Worm (Caenorhabditis elegans) whole organism, L4 larva: ENCODE measurements around the gene gtf-2H5.

Experiments
- F37D6.2 ChIP-seq: sonication (generic microtip); optimal IDR thresholded peaks from 2 replicates; lab custom pipeline; 2016; ENCODE audit warnings: mild to moderate bottlenecking, missing genetic modification characterization, missing compliant biosample characterization
- F49E8.2 ChIP-seq: sonication (generic microtip); optimal IDR thresholded peaks from 2 replicates; lab custom pipeline; 2016; ENCODE audit warnings: missing compliant biosample characterization, mild to moderate bottlenecking, missing genetic modification characterization, borderline replicate concordance
- R02D3.7 ChIP-seq: fragments of 150-350 bp; sonication (generic microtip); optimal IDR thresholded peaks from 3 replicates; lab custom pipeline; 2014; ENCODE audit warnings: missing biosample characterization, missing genetic modification characterization
- Y48G9A.11 ChIP-seq: fragments of 200-800 bp; sonication (Bioruptor generic); IDR thresholded peaks from 2 replicates; pipeline ENCODE4 v1.3.6; 2022; ENCODE audit warnings: missing genetic modification reagents, missing genetic modification characterization, missing compliant biosample characterization
- Y5F2A.4 ChIP-seq: fragments of 200-800 bp; sonication (Bioruptor generic); optimal IDR thresholded peaks from 2 replicates; lab custom pipeline; 2018; ENCODE audit warnings: mild to moderate bottlenecking, missing genetic modification characterization, missing compliant biosample characterization
- ZK337.2 ChIP-seq: fragments of 200-800 bp; sonication (Bioruptor generic); IDR thresholded peaks from 2 replicates; pipeline ENCODE4 v1.3.6; 2022; ENCODE audit warnings: missing genetic modification reagents, missing genetic modification characterization, missing compliant biosample characterization
- ZK546.5 ChIP-seq, 2 experiments: sonication (generic microtip); optimal IDR thresholded peaks; 2 replicates each; lab custom pipeline; 2017; ENCODE audit warnings: missing biosample characterization in 2 of 2, missing genetic modification characterization in 2 of 2
- aha-1 ChIP-seq: fragments of 150-350 bp; peaks from one replicate; lab custom pipeline; 2014; ENCODE audit warnings: missing biosample characterization, missing genetic modification characterization
- arid-1 ChIP-seq: fragments of 200-800 bp; sonication (Bioruptor generic); conservative IDR thresholded peaks from 2 replicates; pipeline ENCODE4 v1.3.6; 2022; ENCODE audit warnings: missing genetic modification reagents, missing genetic modification characterization, missing compliant biosample characterization
- attf-4 ChIP-seq: sonication (generic microtip); optimal IDR thresholded peaks from 3 replicates; lab custom pipeline; 2017; ENCODE audit warnings: missing biosample characterization, missing genetic modification characterization
- ceh-20 ChIP-seq: fragments of 200-800 bp; sonication (Bioruptor generic); IDR thresholded peaks from 2 replicates; pipeline ENCODE4 v1.3.6; 2022; ENCODE audit warnings: missing genetic modification reagents, missing genetic modification characterization, missing compliant biosample characterization
- ceh-32 ChIP-seq: sonication (generic microtip); optimal IDR thresholded peaks from 2 replicates; lab custom pipeline; 2016; ENCODE audit warnings: mild to moderate bottlenecking, missing genetic modification characterization, missing compliant biosample characterization; ENCODE audit not compliant: poor library complexity
- ceh-82 ChIP-seq: sonication (generic microtip); optimal IDR thresholded peaks from 2 replicates; lab custom pipeline; 2017; ENCODE audit warnings: missing biosample characterization, missing genetic modification characterization
- ctbp-1 ChIP-seq: fragments of 200-800 bp; sonication (Bioruptor generic); IDR thresholded peaks from 2 replicates; pipeline ENCODE4 v1.3.6; 2022; ENCODE audit warnings: missing genetic modification reagents, missing genetic modification characterization, missing compliant biosample characterization
- daf-12 ChIP-seq: fragments of 150-350 bp; optimal IDR thresholded peaks from 2 replicates; lab custom pipeline; 2014; ENCODE audit warnings: missing biosample characterization, missing genetic modification reagents, missing genetic modification characterization
- dmd-6 ChIP-seq: fragments of 200-800 bp; sonication (Bioruptor generic); IDR thresholded peaks from 2 replicates; pipeline ENCODE4 v1.3.6; 2022; ENCODE audit warnings: missing genetic modification reagents, missing genetic modification characterization, missing compliant biosample characterization
- dmd-8 ChIP-seq: fragments of 200-800 bp; sonication (Bioruptor generic); IDR thresholded peaks from 2 replicates; pipeline ENCODE4 v1.3.6; 2022; ENCODE audit warnings: missing genetic modification characterization, missing compliant biosample characterization
- dmd-9 ChIP-seq: fragments of 200-800 bp; sonication (Bioruptor generic); IDR thresholded peaks from 2 replicates; pipeline ENCODE4 v1.3.6; 2022; ENCODE audit warnings: missing genetic modification reagents, missing genetic modification characterization, missing compliant biosample characterization
- dpl-1 ChIP-seq: fragments of 150-350 bp; optimal IDR thresholded peaks from 2 replicates; lab custom pipeline; 2014; ENCODE audit warnings: missing biosample characterization, missing genetic modification reagents, missing genetic modification characterization
- duxl-1 ChIP-seq: sonication (generic microtip); optimal IDR thresholded peaks from 2 replicates; lab custom pipeline; 2016; ENCODE audit warnings: mild to moderate bottlenecking, missing genetic modification characterization, moderate library complexity, missing compliant biosample characterization; ENCODE audit not compliant: poor library complexity
- dve-1 ChIP-seq: sonication (generic microtip); optimal IDR thresholded peaks from 2 replicates; lab custom pipeline; 2017; ENCODE audit warnings: antibody characterized with exemption, mild to moderate bottlenecking, missing genetic modification characterization, missing compliant biosample characterization; ENCODE audit not compliant: insufficient read depth
- fos-1 ChIP-seq: fragments of 150-350 bp; optimal IDR thresholded peaks from 2 replicates; lab custom pipeline; 2014; ENCODE audit warnings: missing biosample characterization, missing genetic modification characterization
- gei-8 ChIP-seq: fragments of 200-800 bp; sonication (Bioruptor generic); optimal IDR thresholded peaks from 2 replicates; lab custom pipeline; 2018; ENCODE audit warnings: mild to moderate bottlenecking, missing genetic modification characterization, missing compliant biosample characterization
- hif-1 ChIP-seq, 2 experiments: sonication (generic microtip); optimal IDR thresholded peaks; 2 replicates each; lab custom pipeline; 2016 to 2017; ENCODE audit warnings: missing compliant biosample characterization in 2 of 2, missing genetic modification characterization in 2 of 2, missing genetic modification reagents in 2 of 2, missing genotype in 2 of 2, mild to moderate bottlenecking in 1 of 2
- hlh-11 ChIP-seq: fragments of 200-800 bp; sonication (Bioruptor generic); optimal IDR thresholded peaks from 2 replicates; lab custom pipeline; 2018; ENCODE audit warnings: mild to moderate bottlenecking, missing genetic modification characterization, missing compliant biosample characterization
- hmg-1.1 ChIP-seq: fragments of 200-800 bp; sonication (Bioruptor generic); IDR thresholded peaks from 2 replicates; pipeline ENCODE4 v1.3.6; 2022; ENCODE audit warnings: missing genetic modification reagents, missing genetic modification characterization, missing compliant biosample characterization
- lin-13 ChIP-seq: fragments of 150-350 bp; optimal IDR thresholded peaks from 2 replicates; lab custom pipeline; 2014; ENCODE audit warnings: missing biosample characterization, missing genetic modification reagents, missing genetic modification characterization
- lin-39 ChIP-seq: fragments of 150-350 bp; optimal IDR thresholded peaks from 2 replicates; lab custom pipeline; 2014; ENCODE audit warnings: missing biosample characterization, missing genetic modification reagents, missing genetic modification characterization
- lsy-2 ChIP-seq, 2 experiments: fragments of 150-350 bp in 1 of 2; sonication (generic microtip) in 1 of 2; optimal IDR thresholded peaks; 2 replicates each; lab custom pipeline; 2014 to 2017; ENCODE audit warnings: missing biosample characterization in 2 of 2, missing genetic modification characterization in 2 of 2
- mep-1 ChIP-seq: fragments of 150-350 bp; sonication (generic microtip); optimal IDR thresholded peaks from 3 replicates; lab custom pipeline; 2014; ENCODE audit warnings: missing biosample characterization, missing genetic modification characterization
- mes-2 ChIP-seq: sonication (generic microtip); optimal IDR thresholded peaks from 2 replicates; lab custom pipeline; 2016; ENCODE audit warnings: missing genotype, mild to moderate bottlenecking, missing genetic modification characterization, missing compliant biosample characterization; ENCODE audit not compliant: poor library complexity, severe bottlenecking
- mxl-2 ChIP-seq: fragments of 200-800 bp; sonication (Bioruptor generic); conservative IDR thresholded peaks from 2 replicates; pipeline ENCODE4 v1.3.6; 2022; ENCODE audit warnings: missing genetic modification reagents, missing genetic modification characterization, missing compliant biosample characterization
- mxl-3 ChIP-seq: fragments of 200-800 bp; sonication (Bioruptor generic); optimal IDR thresholded peaks from 2 replicates; lab custom pipeline; 2018; ENCODE audit warnings: mild to moderate bottlenecking, missing genetic modification characterization, missing compliant biosample characterization
- nhr-10 ChIP-seq: fragments of 150-350 bp; optimal IDR thresholded peaks from 2 replicates; lab custom pipeline; 2014; ENCODE audit warnings: missing biosample characterization, missing genetic modification characterization
- nhr-111 ChIP-seq: fragments of 200-800 bp; sonication (Bioruptor generic); optimal IDR thresholded peaks from 2 replicates; lab custom pipeline; 2018; ENCODE audit warnings: mild to moderate bottlenecking, missing genetic modification characterization, missing compliant biosample characterization
- nhr-237 ChIP-seq: sonication (generic microtip); optimal IDR thresholded peaks from 2 replicates; lab custom pipeline; 2017; ENCODE audit warnings: missing biosample characterization, missing genetic modification characterization
- nhr-28 ChIP-seq: fragments of 150-350 bp; optimal IDR thresholded peaks from 2 replicates; lab custom pipeline; 2014; ENCODE audit warnings: missing biosample characterization, missing genetic modification characterization
- nhr-41 ChIP-seq: fragments of 200-800 bp; sonication (Bioruptor generic); IDR thresholded peaks from 2 replicates; pipeline ENCODE4 v1.3.6; 2022; ENCODE audit warnings: missing genetic modification reagents, missing genetic modification characterization, missing compliant biosample characterization
- nhr-42 ChIP-seq: fragments of 200-800 bp; sonication (Bioruptor generic); IDR thresholded peaks from 2 replicates; pipeline ENCODE4 v1.3.6; 2022; ENCODE audit warnings: missing genetic modification characterization, missing compliant biosample characterization
- nhr-77 ChIP-seq: fragments of 150-350 bp; optimal IDR thresholded peaks from 2 replicates; lab custom pipeline; 2014; ENCODE audit warnings: missing biosample characterization, missing genetic modification characterization
- rbr-2 ChIP-seq: sonication (generic microtip); optimal IDR thresholded peaks from 2 replicates; lab custom pipeline; 2016; ENCODE audit warnings: missing genotype, missing genetic modification characterization, missing compliant biosample characterization
- set-16 ChIP-seq: fragments of 200-800 bp; sonication (Bioruptor generic); IDR thresholded peaks from 2 replicates; pipeline ENCODE4 v1.3.6; 2022; ENCODE audit warnings: missing genetic modification reagents, missing genetic modification characterization, missing compliant biosample characterization
- spr-3 ChIP-seq: fragments of 200-800 bp; sonication (Bioruptor generic); optimal IDR thresholded peaks from 2 replicates; lab custom pipeline; 2018; ENCODE audit warnings: mild to moderate bottlenecking, missing genetic modification characterization, missing compliant biosample characterization
- tag-97 ChIP-seq: fragments of 200-800 bp; sonication (Bioruptor generic); IDR thresholded peaks from 2 replicates; pipeline ENCODE4 v1.3.6; 2022; ENCODE audit warnings: missing genetic modification characterization, missing compliant biosample characterization
- tra-1 ChIP-seq: fragments of 200-800 bp; sonication (Bioruptor generic); IDR thresholded peaks from 2 replicates; pipeline ENCODE4 v1.3.6; 2022; ENCODE audit warnings: missing genetic modification reagents, missing genetic modification characterization, missing compliant biosample characterization
- unc-130 ChIP-seq: sonication (generic microtip); optimal IDR thresholded peaks from 2 replicates; lab custom pipeline; 2016; ENCODE audit warnings: missing genetic modification reagents, missing genetic modification characterization, missing compliant biosample characterization
- zfp-3 ChIP-seq: fragments of 200-800 bp; sonication (Bioruptor generic); conservative IDR thresholded peaks from 2 replicates; pipeline ENCODE4 v1.3.6; 2022; ENCODE audit warnings: missing genetic modification reagents, missing genetic modification characterization, missing compliant biosample characterization
- zip-2 ChIP-seq: fragments of 150-350 bp; optimal IDR thresholded peaks from 2 replicates; lab custom pipeline; 2014; ENCODE audit warnings: missing biosample characterization, missing genetic modification characterization

gtf-2H5 gene

ce11 chrIII:623754-624153 is 46.4 kb upstream of the gtf-2H5 start (continued):
- TF ChIP-seq nhr-111 (GFP tag; lab: Kevin White, UChicago): no peak
- 0 out of 2 replicates have a peak, but pooled peaks have one; percentile 22 for TF ChIP-seq nhr-41 (GFP tag; lab: Robert Waterston, UW)
- TF ChIP-seq fos-1 (tag; lab: Kevin White, UChicago): no peak
- TF ChIP-seq dpl-1 (GFP tag; lab: Kevin White, UChicago): peak; percentile 51
- TF ChIP-seq lsy-2 (tag; optimal IDR thresholded peaks at IDR 0.05; lab: Kevin White, UChicago): peak; percentile 57 to 80
- no peak for TF ChIP-seq daf-12 (tag; lab: Kevin White, UChicago)
- peak; percentile 80 for TF ChIP-seq rbr-2 (tag; lab: Kevin White, UChicago)
- 0 out of 2 replicates have a peak, but pooled peaks have one; percentile 17 for TF ChIP-seq dmd-9 (GFP tag; lab: Robert Waterston, UW)
- TF ChIP-seq spr-3 (GFP tag; lab: Kevin White, UChicago): no peak
- TF ChIP-seq dmd-8 (GFP tag; lab: Robert Waterston, UW): no peak
- no peak for TF ChIP-seq nhr-237 (tag; lab: Kevin White, UChicago)
- peak; percentile 97 for TF ChIP-seq nhr-77 (tag; lab: Kevin White, UChicago)
- peak; percentile 98 for TF ChIP-seq nhr-28 (tag; lab: Kevin White, UChicago)
- peak; percentile 7 for TF ChIP-seq F37D6.2 (tag; lab: Kevin White, UChicago)
- peak; percentile 63 for TF ChIP-seq gei-8 (GFP tag; lab: Kevin White, UChicago)
- TF ChIP-seq, all 104 proteins: peak for 47

ce11 chrIII:620204-620718 is 42.9 kb upstream of the gtf-2H5 start, which contains the start of gene T19C3.4:
Gene T19C3.4, minus strand, starts transcription at chrIII:620254.
- TF ChIP-seq unc-130 (GFP tag; lab: Kevin White, UChicago) (no peak), Y48G9A.11 (GFP tag; lab: Robert Waterston, UW) (no peak), F49E8.2 (no peak), lin-13 (GFP tag; lab: Kevin White, UChicago) (no peak), ZK337.2 (no peak), spr-3 (GFP tag; lab: Kevin White, UChicago) (no peak), mxl-3 (peak; percentile 11), dve-1 (tag; lab: Kevin White, UChicago) (peak; percentile 58), ceh-20 (GFP tag; lab: Robert Waterston, UW) (no peak), hlh-11 (tag; lab: Kevin White, UChicago) (peak; percentile 56), ctbp-1 (GFP tag; lab: Robert Waterston, UW) (no peak), ceh-82 (tag; lab: Kevin White, UChicago) (no peak), set-16 (GFP tag; lab: Robert Waterston, UW) (no peak), zfp-3 (no peak), mep-1 (tag; lab: Kevin White, UChicago) (peak; percentile 19), hmg-1.1 (GFP tag; lab: Robert Waterston, UW) (no peak), attf-4 (tag; lab: Kevin White, UChicago) (no peak), tra-1 (GFP tag; lab: Robert Waterston, UW) (no peak), mxl-2 (no peak), hif-1 (tag; optimal IDR thresholded peaks at IDR 0.05; lab: Kevin White, UChicago) (no peak), nhr-42 (GFP tag; lab: Robert Waterston, UW) (no peak), dpl-1 (GFP tag; lab: Kevin White, UChicago) (no peak), Y5F2A.4 (no peak), R02D3.7 (no peak), lin-39 (tag; lab: Kevin White, UChicago) (no peak), nhr-10 (no peak), aha-1 (tag; lab: Kevin White, UChicago) (peak; percentile 23), rbr-2 (tag; lab: Kevin White, UChicago) (no peak), F37D6.2 (tag; lab: Kevin White, UChicago) (no peak), zip-2 (tag; lab: Kevin White, UChicago) (no peak), ZK546.5 (tag; optimal IDR thresholded peaks at IDR 0.05; lab: Kevin White, UChicago) (no peak), dmd-9 (GFP tag; lab: Robert Waterston, UW) (no peak), duxl-1 (tag; lab: Kevin White, UChicago) (no peak), tag-97 (GFP tag; lab: Robert Waterston, UW) (no peak), arid-1 (no peak), ceh-32 (tag; lab: Kevin White, UChicago) (no peak), dmd-8 (GFP tag; lab: Robert Waterston, UW) (no peak), dmd-6 (GFP tag; lab: Robert Waterston, UW) (peak; percentile 81), mes-2 (tag; lab: Kevin White, UChicago) (no peak)
